Worm (Caenorhabditis elegans) whole organism, L4 larva: ENCODE results near the gene knl-3.

Experiments used
- D1046.2 ChIP-seq: fragments of 200-800 bp; sonication (Bioruptor generic); IDR thresholded peaks from 2 replicates; pipeline ENCODE4 v1.3.6; 2022; ENCODE audit warnings: missing genetic modification characterization, missing compliant biosample characterization
- F26F4.8 ChIP-seq: fragments of 200-800 bp; sonication (Bioruptor generic); conservative IDR thresholded peaks from 2 replicates; pipeline ENCODE4 v1.3.6; 2022; ENCODE audit warnings: missing genetic modification characterization, missing compliant biosample characterization
- F44E2.7 ChIP-seq: fragments of 200-800 bp; sonication (Bioruptor generic); IDR thresholded peaks from 2 replicates; pipeline ENCODE4 v2.1.2; 2022; ENCODE audit warnings: missing genetic modification characterization, missing compliant biosample characterization
- R02D3.7 ChIP-seq: fragments of 150-350 bp; sonication (generic microtip); optimal IDR thresholded peaks from 3 replicates; lab custom pipeline; 2014; ENCODE audit warnings: missing biosample characterization, missing genetic modification characterization
- T20F7.1 ChIP-seq: fragments of 200-800 bp; sonication (Bioruptor generic); optimal IDR thresholded peaks from 2 replicates; lab custom pipeline; 2018; ENCODE audit warnings: mild to moderate bottlenecking, missing genetic modification characterization, missing compliant biosample characterization
- T26A8.4 ChIP-seq: fragments of 200-800 bp; sonication (Bioruptor generic); IDR thresholded peaks from 2 replicates; pipeline ENCODE4 v1.3.6; 2022; ENCODE audit warnings: missing genetic modification characterization, missing compliant biosample characterization
- Y105C5A.15 ChIP-seq: fragments of 200-800 bp; sonication (Bioruptor generic); IDR thresholded peaks from 2 replicates; pipeline ENCODE4 v1.3.6; 2022; ENCODE audit warnings: missing genetic modification characterization, missing compliant biosample characterization
- Y75B8A.6 ChIP-seq: fragments of 200-800 bp; sonication (Bioruptor generic); IDR thresholded peaks from 2 replicates; pipeline ENCODE4 v1.3.6; 2022; ENCODE audit warnings: missing genetic modification reagents, missing genetic modification characterization, missing compliant biosample characterization
- ZK546.5 ChIP-seq, 2 experiments: sonication (generic microtip); optimal IDR thresholded peaks; 2 replicates each; lab custom pipeline; 2017; ENCODE audit warnings: missing biosample characterization in 2 of 2, missing genetic modification characterization in 2 of 2
- aly-2 ChIP-seq: sonication (generic microtip); optimal IDR thresholded peaks from 2 replicates; lab custom pipeline; 2018; ENCODE audit warnings: missing biosample characterization, missing genetic modification characterization
- ama-1 ChIP-seq: fragments of 150-350 bp; optimal IDR thresholded peaks from 2 replicates; lab custom pipeline; 2014; ENCODE audit warnings: inconsistent platforms, mixed read lengths
- attf-4 ChIP-seq: sonication (generic microtip); optimal IDR thresholded peaks from 3 replicates; lab custom pipeline; 2017; ENCODE audit warnings: missing biosample characterization, missing genetic modification characterization
- ceh-32 ChIP-seq: sonication (generic microtip); optimal IDR thresholded peaks from 2 replicates; lab custom pipeline; 2016; ENCODE audit warnings: mild to moderate bottlenecking, missing genetic modification characterization, missing compliant biosample characterization; ENCODE audit not compliant: poor library complexity
- ceh-44 ChIP-seq: fragments of 200-800 bp; sonication (Bioruptor generic); IDR thresholded peaks from 2 replicates; pipeline ENCODE4 v1.3.6; 2022; ENCODE audit warnings: missing genetic modification reagents, missing genetic modification characterization, missing compliant biosample characterization
- ceh-82 ChIP-seq: sonication (generic microtip); optimal IDR thresholded peaks from 2 replicates; lab custom pipeline; 2017; ENCODE audit warnings: missing biosample characterization, missing genetic modification characterization
- daf-12 ChIP-seq: fragments of 150-350 bp; optimal IDR thresholded peaks from 2 replicates; lab custom pipeline; 2014; ENCODE audit warnings: missing biosample characterization, missing genetic modification reagents, missing genetic modification characterization
- daf-19 ChIP-seq: fragments of 200-800 bp; sonication (Bioruptor generic); conservative IDR thresholded peaks from 2 replicates; pipeline ENCODE4 v1.3.6; 2022; ENCODE audit warnings: missing genetic modification characterization, missing compliant biosample characterization
- dmd-9 ChIP-seq: fragments of 200-800 bp; sonication (Bioruptor generic); IDR thresholded peaks from 2 replicates; pipeline ENCODE4 v1.3.6; 2022; ENCODE audit warnings: missing genetic modification reagents, missing genetic modification characterization, missing compliant biosample characterization
- duxl-1 ChIP-seq: sonication (generic microtip); optimal IDR thresholded peaks from 2 replicates; lab custom pipeline; 2016; ENCODE audit warnings: mild to moderate bottlenecking, missing genetic modification characterization, moderate library complexity, missing compliant biosample characterization; ENCODE audit not compliant: poor library complexity
- dve-1 ChIP-seq: sonication (generic microtip); optimal IDR thresholded peaks from 2 replicates; lab custom pipeline; 2017; ENCODE audit warnings: antibody characterized with exemption, mild to moderate bottlenecking, missing genetic modification characterization, missing compliant biosample characterization; ENCODE audit not compliant: insufficient read depth
- egl-43 ChIP-seq: fragments of 200-800 bp; sonication (Bioruptor generic); IDR thresholded peaks from 2 replicates; pipeline ENCODE4 v1.3.6; 2022; ENCODE audit warnings: missing genetic modification reagents, missing genetic modification characterization, missing compliant biosample characterization
- fkh-10 ChIP-seq: fragments of 150-350 bp; optimal IDR thresholded peaks from 2 replicates; lab custom pipeline; 2014; ENCODE audit warnings: missing biosample characterization, missing genetic modification reagents, missing genetic modification characterization
- fos-1 ChIP-seq: fragments of 150-350 bp; optimal IDR thresholded peaks from 2 replicates; lab custom pipeline; 2014; ENCODE audit warnings: missing biosample characterization, missing genetic modification characterization
- lin-1 ChIP-seq: fragments of 200-800 bp; sonication (Bioruptor generic); IDR thresholded peaks from 2 replicates; pipeline ENCODE4 v1.3.6; 2022; ENCODE audit warnings: missing genetic modification reagents, missing genetic modification characterization, missing compliant biosample characterization
- lin-15B ChIP-seq: fragments of 150-350 bp; sonication (generic microtip); optimal IDR thresholded peaks from 3 replicates; lab custom pipeline; 2014; ENCODE audit warnings: missing biosample characterization, missing genetic modification characterization
- lin-29 ChIP-seq: fragments of 200-800 bp; sonication (Bioruptor generic); IDR thresholded peaks from 2 replicates; pipeline ENCODE4 v1.3.6; 2022; ENCODE audit warnings: missing genetic modification reagents, missing genetic modification characterization, missing compliant biosample characterization
- lin-38 ChIP-seq: fragments of 200-800 bp; sonication (Bioruptor generic); IDR thresholded peaks from 2 replicates; pipeline ENCODE4 v1.3.6; 2022; ENCODE audit warnings: missing genetic modification reagents, missing genetic modification characterization, missing compliant biosample characterization
- lin-39 ChIP-seq: fragments of 150-350 bp; optimal IDR thresholded peaks from 2 replicates; lab custom pipeline; 2014; ENCODE audit warnings: missing biosample characterization, missing genetic modification reagents, missing genetic modification characterization
- lir-3 ChIP-seq: sonication (generic microtip); optimal IDR thresholded peaks from 2 replicates; lab custom pipeline; 2016; ENCODE audit warnings: mild to moderate bottlenecking, missing genetic modification characterization, missing compliant biosample characterization
- madf-5 ChIP-seq, 2 experiments: fragments of 200-800 bp; sonication (Bioruptor generic); IDR thresholded peaks; 2 replicates each; pipeline ENCODE4 v1.3.6; 2022; ENCODE audit warnings: missing compliant biosample characterization in 2 of 2, missing genetic modification characterization in 2 of 2
- mdl-1 ChIP-seq, 2 experiments: fragments of 150-350 bp in 1 of 2; sonication (generic microtip) in 1 of 2; optimal IDR thresholded peaks; 2 replicates each; lab custom pipeline; 2014 to 2017; ENCODE audit warnings: missing biosample characterization in 2 of 2, missing genetic modification characterization in 2 of 2
- mdt-29 ChIP-seq: fragments of 200-800 bp; sonication (Bioruptor generic); IDR thresholded peaks from 2 replicates; pipeline ENCODE4 v1.3.6; 2022; ENCODE audit warnings: missing genetic modification reagents, missing genetic modification characterization, missing compliant biosample characterization
- mxl-2 ChIP-seq: fragments of 200-800 bp; sonication (Bioruptor generic); conservative IDR thresholded peaks from 2 replicates; pipeline ENCODE4 v1.3.6; 2022; ENCODE audit warnings: missing genetic modification reagents, missing genetic modification characterization, missing compliant biosample characterization
- nhr-25 ChIP-seq: sonication (generic microtip); optimal IDR thresholded peaks from 2 replicates; lab custom pipeline; 2017; ENCODE audit warnings: missing genetic modification characterization, mild to moderate bottlenecking, missing compliant biosample characterization, antibody characterized with exemption, moderate library complexity, borderline replicate concordance; ENCODE audit not compliant: insufficient read depth
- nhr-41 ChIP-seq: fragments of 200-800 bp; sonication (Bioruptor generic); IDR thresholded peaks from 2 replicates; pipeline ENCODE4 v1.3.6; 2022; ENCODE audit warnings: missing genetic modification reagents, missing genetic modification characterization, missing compliant biosample characterization
- nhr-48 ChIP-seq: sonication (generic microtip); optimal IDR thresholded peaks from 2 replicates; lab custom pipeline; 2016; ENCODE audit warnings: mild to moderate bottlenecking, missing genetic modification characterization, missing compliant biosample characterization
- nhr-76 ChIP-seq: fragments of 150-350 bp; optimal IDR thresholded peaks from 2 replicates; lab custom pipeline; 2014; ENCODE audit warnings: missing biosample characterization, missing genetic modification characterization
- nhr-77 ChIP-seq: fragments of 150-350 bp; optimal IDR thresholded peaks from 2 replicates; lab custom pipeline; 2014; ENCODE audit warnings: missing biosample characterization, missing genetic modification characterization
- php-3 ChIP-seq: fragments of 200-800 bp; sonication (Bioruptor generic); IDR thresholded peaks from 2 replicates; pipeline ENCODE4 v1.3.6; 2022; ENCODE audit warnings: missing genetic modification reagents, missing genetic modification characterization, missing compliant biosample characterization
- pqm-1 ChIP-seq: sonication (generic microtip); optimal IDR thresholded peaks from 2 replicates; lab custom pipeline; 2017; ENCODE audit warnings: missing biosample characterization, missing genetic modification characterization
- sdz-12 ChIP-seq: fragments of 200-800 bp; sonication (Bioruptor generic); optimal IDR thresholded peaks from 2 replicates; lab custom pipeline; 2018; ENCODE audit warnings: mild to moderate bottlenecking, missing genetic modification characterization, missing compliant biosample characterization
- skn-1 ChIP-seq: fragments of 150-350 bp; optimal IDR thresholded peaks from 2 replicates; lab custom pipeline; 2014; ENCODE audit warnings: missing biosample characterization, missing genetic modification characterization
- snpc-1.2 ChIP-seq: fragments of 200-800 bp; sonication (Bioruptor generic); IDR thresholded peaks from 2 replicates; pipeline ENCODE4 v1.3.6; 2022; ENCODE audit warnings: missing genetic modification reagents, missing genetic modification characterization, missing compliant biosample characterization
- snpc-4 ChIP-seq: fragments of 150-350 bp; optimal IDR thresholded peaks from 2 replicates; lab custom pipeline; 2014; ENCODE audit warnings: missing biosample characterization, missing genetic modification characterization
- tra-1 ChIP-seq: fragments of 200-800 bp; sonication (Bioruptor generic); IDR thresholded peaks from 2 replicates; pipeline ENCODE4 v1.3.6; 2022; ENCODE audit warnings: missing genetic modification reagents, missing genetic modification characterization, missing compliant biosample characterization
- unc-39 ChIP-seq: sonication (generic microtip); optimal IDR thresholded peaks from 2 replicates; lab custom pipeline; 2017; ENCODE audit warnings: missing biosample characterization, missing genetic modification characterization
- unc-62 ChIP-seq, 3 experiments: fragments of 150-350 bp in 1 of 3; sonication (generic microtip); optimal IDR thresholded peaks in 2 of 3; peaks in 1 of 3; 1 replicate in 1 of 3; 2 replicates in 2 of 3; lab custom pipeline; 2014 to 2017; ENCODE audit warnings: missing biosample characterization in 3 of 3, missing genetic modification characterization in 3 of 3, missing genetic modification reagents in 3 of 3, missing genotype in 1 of 3
- vab-7 ChIP-seq: fragments of 200-800 bp; sonication (Bioruptor generic); IDR thresholded peaks from 2 replicates; pipeline ENCODE4 v1.3.6; 2022; ENCODE audit warnings: missing genetic modification reagents, missing genetic modification characterization, missing compliant biosample characterization
- zfp-2 ChIP-seq: sonication (generic microtip); optimal IDR thresholded peaks from 2 replicates; lab custom pipeline; 2016; ENCODE audit warnings: mild to moderate bottlenecking, missing genetic modification characterization, missing compliant biosample characterization
- zip-2 ChIP-seq: fragments of 150-350 bp; optimal IDR thresholded peaks from 2 replicates; lab custom pipeline; 2014; ENCODE audit warnings: missing biosample characterization, missing genetic modification characterization
- ztf-7 ChIP-seq: fragments of 150-350 bp; optimal IDR thresholded peaks from 2 replicates; lab custom pipeline; 2014; ENCODE audit warnings: missing biosample characterization, missing genetic modification characterization

knl-3 gene

ce11 chrV:1871768-1872296 is 2.8 kb downstream of the knl-3 start, which contains the start of the genes T10B5.4 and cct-7 (continued):
- TF ChIP-seq egl-43: peak; percentile 80
- TF ChIP-seq T26A8.4 (GFP tag; lab: Robert Waterston, UW): no peak
- peak; percentile 98 for TF ChIP-seq fkh-10 (GFP tag; lab: Kevin White, UChicago)
- peak; percentile 67 for TF ChIP-seq mdt-29
- peak; percentile 9 for TF ChIP-seq snpc-4 (tag; lab: Kevin White, UChicago)
- peak; percentile 90 for TF ChIP-seq dve-1
- 0 out of 2 replicates have a peak, but pooled peaks have one; percentile 55 for TF ChIP-seq D1046.2 (GFP tag; lab: Robert Waterston, UW)
- TF ChIP-seq tra-1: peak; percentile 65
- TF ChIP-seq zfp-2 (tag; lab: Kevin White, UChicago): peak; percentile 28
- TF ChIP-seq F44E2.7 (GFP tag; lab: Robert Waterston, UW): no peak
- peak; percentile 90 for TF ChIP-seq nhr-77
- no peak for TF ChIP-seq nhr-76
- no peak for TF ChIP-seq lir-3 (tag; lab: Kevin White, UChicago)
- no peak for TF ChIP-seq F26F4.8 (GFP tag; lab: Robert Waterston, UW)
- TF ChIP-seq daf-19 (GFP tag; lab: Robert Waterston, UW): no peak
- no peak for TF ChIP-seq ama-1
- no peak for TF ChIP-seq nhr-41 (GFP tag; lab: Robert Waterston, UW)
- TF ChIP-seq unc-39 (tag; lab: Kevin White, UChicago): no peak
- TF ChIP-seq ceh-32: no peak
- TF ChIP-seq aly-2 (tag; lab: Kevin White, UChicago): no peak
- no peak for TF ChIP-seq dmd-9 (GFP tag; lab: Robert Waterston, UW)
- no peak for TF ChIP-seq sdz-12 (GFP tag; lab: Kevin White, UChicago)
- no peak for TF ChIP-seq Y75B8A.6 (GFP tag; lab: Robert Waterston, UW)
- TF ChIP-seq fos-1 (tag; lab: Kevin White, UChicago): no peak
- TF ChIP-seq php-3 (GFP tag; lab: Robert Waterston, UW): 0 out of 2 replicates have a peak, but pooled peaks have one; percentile 45
- peak; percentile 60; the same call in 1 of the 2 replicates for TF ChIP-seq ceh-44 (GFP tag; lab: Robert Waterston, UW)
- peak in 1 of 2 experiments; percentile 79 for TF ChIP-seq mdl-1 (tag; optimal IDR thresholded peaks at IDR 0.05; lab: Kevin White, UChicago)
- peak; percentile 25 for TF ChIP-seq nhr-48 (tag; lab: Kevin White, UChicago)
- peak; percentile 25 for TF ChIP-seq lin-15B (tag; lab: Kevin White, UChicago)
- TF ChIP-seq ztf-7 (tag; lab: Kevin White, UChicago): no peak
- no peak for TF ChIP-seq R02D3.7
- no peak for TF ChIP-seq Y105C5A.15 (GFP tag; lab: Robert Waterston, UW)
- TF ChIP-seq lin-1 (GFP tag; lab: Robert Waterston, UW): 0 out of 2 replicates have a peak, but pooled peaks have one; percentile 22
- TF ChIP-seq daf-12: no peak
- no peak for TF ChIP-seq ZK546.5 (tag; optimal IDR thresholded peaks at IDR 0.05; lab: Kevin White, UChicago)
- TF ChIP-seq lin-39 (tag; lab: Kevin White, UChicago): no peak
- TF ChIP-seq lin-29 (GFP tag; lab: Robert Waterston, UW): no peak
- peak; percentile 89 for TF ChIP-seq vab-7 (GFP tag; lab: Robert Waterston, UW)
- no peak for TF ChIP-seq snpc-1.2 (GFP tag; lab: Robert Waterston, UW)
- peak; percentile 6 for TF ChIP-seq duxl-1 (tag; lab: Kevin White, UChicago)
- no peak for TF ChIP-seq attf-4 (tag; lab: Kevin White, UChicago)
- peak; percentile 97 for TF ChIP-seq lin-38 (GFP tag; lab: Robert Waterston, UW)
- no peak for TF ChIP-seq zip-2 (tag; lab: Kevin White, UChicago)
- TF ChIP-seq unc-62 (GFP tag; optimal IDR thresholded peaks at IDR 0.05 in 1 of 2; lab: Kevin White, UChicago): no peak
- no peak for TF ChIP-seq unc-62 (tag; optimal IDR thresholded peaks at IDR 0.05; lab: Kevin White, UChicago)
- TF ChIP-seq mxl-2 (GFP tag; lab: Robert Waterston, UW): no peak
- TF ChIP-seq nhr-25 (tag; lab: Kevin White, UChicago): peak; percentile 18
- 0 out of 4 replicates have a peak, but pooled peaks of 1 of the 2 experiments have one; percentile 32 for TF ChIP-seq madf-5 (GFP tag; IDR thresholded peaks at IDR 0.05; lab: Robert Waterston, UW)
- TF ChIP-seq T20F7.1 (GFP tag; lab: Kevin White, UChicago): peak; percentile 80
- no peak for TF ChIP-seq skn-1 (tag; lab: Kevin White, UChicago)
- TF ChIP-seq pqm-1: peak; percentile 36
- TF ChIP-seq ceh-82 (tag; lab: Kevin White, UChicago): no peak
